Worm (Caenorhabditis elegans): Measurements from ENCODE around the gene Y57G11C.1147.

ce11 chrIV:14784481-14784880, 12.8 kb downstream of the Y57G11C.1147 start, which contains the start of gene nlp-56:
- TF ChIP-seq egl-44 (GFP tag; IDR thresholded peaks at IDR 0.05) (no peak), K11D2.4 (GFP tag; IDR thresholded peaks at IDR 0.05) (no peak), ceh-91 (GFP tag; IDR thresholded peaks at IDR 0.05) (no peak), T07F8.4 (tag; optimal IDR thresholded peaks at IDR 0.05) (no peak), F37B4.10 (GFP tag; IDR thresholded peaks at IDR 0.05) (no peak), cebp-1 (GFP tag; IDR thresholded peaks at IDR 0.05) (no peak), cebp-1 (tag; optimal IDR thresholded peaks at IDR 0.05) (no peak), dpl-1 (GFP tag; optimal IDR thresholded peaks at IDR 0.05) (no peak)

Measured in whole organism, young adult.